Fruit fly (Drosophila melanogaster) whole organism, embryonic: Measurements from ENCODE around the gene Cul6.

Source experiments
- ATbp ChIP-seq: fragments of 200-800 bp; sonication (Bioruptor generic); optimal IDR thresholded peaks from 2 replicates; lab custom pipeline; 2017; ENCODE audit warnings: missing biosample characterization, mild to moderate bottlenecking, missing genetic modification characterization, missing genetic modification reagents
- Ada2b ChIP-seq: fragments of 200-800 bp; sonication (Bioruptor generic); IDR thresholded peaks from 2 replicates; pipeline ENCODE4 v1.3.6; 2022; ENCODE audit warnings: missing biosample characterization, missing genetic modification characterization
- Antp ChIP-seq: fragments of 200-800 bp; sonication (Bioruptor generic); optimal IDR thresholded peaks from 3 replicates; lab custom pipeline; 2016; ENCODE audit warnings: missing biosample characterization, missing genetic modification characterization
- CG10209 ChIP-seq: fragments of 200-800 bp; sonication (Bioruptor generic); optimal IDR thresholded peaks from 3 replicates; lab custom pipeline; 2017; ENCODE audit warnings: missing biosample characterization, mild to moderate bottlenecking, missing genetic modification characterization, missing genetic modification reagents
- CG1024 ChIP-seq: fragments of 200-800 bp; sonication (Bioruptor generic); IDR thresholded peaks from 2 replicates; pipeline ENCODE4 v1.3.6; 2022; ENCODE audit warnings: missing biosample characterization, missing genetic modification characterization
- CG10267 ChIP-seq: fragments of 200-800 bp; sonication (Bioruptor generic); optimal IDR thresholded peaks from 2 replicates; lab custom pipeline; 2018; ENCODE audit warnings: missing biosample characterization, mild to moderate bottlenecking, missing genetic modification characterization, moderate library complexity
- CG10321 ChIP-seq: fragments of 200-800 bp; sonication (Bioruptor generic); IDR thresholded peaks from 2 replicates; pipeline ENCODE4 v1.3.6; 2022; ENCODE audit warnings: missing biosample characterization, missing genetic modification characterization
- CG11695 ChIP-seq: fragments of 200-800 bp; sonication (Bioruptor generic); IDR thresholded peaks from 3 replicates; pipeline ENCODE4 v1.3.6; 2022; ENCODE audit warnings: missing biosample characterization, missing genetic modification characterization
- CG1233 ChIP-seq: fragments of 200-800 bp; sonication (Bioruptor generic); optimal IDR thresholded peaks from 4 replicates; lab custom pipeline; 2018; ENCODE audit warnings: missing biosample characterization, mild to moderate bottlenecking, missing genetic modification characterization
- CG12659 ChIP-seq: fragments of 200-800 bp; sonication (Bioruptor generic); optimal IDR thresholded peaks from 3 replicates; lab custom pipeline; 2017; ENCODE audit warnings: mild to moderate bottlenecking, missing biosample characterization, missing genetic modification reagents, missing genetic modification characterization
- CG17802 ChIP-seq: fragments of 200-800 bp; sonication (Bioruptor generic); optimal IDR thresholded peaks from 2 replicates; lab custom pipeline; 2018; ENCODE audit warnings: missing biosample characterization, mild to moderate bottlenecking, missing genetic modification characterization, moderate library complexity
- CG18262 ChIP-seq: fragments of 200-800 bp; optimal IDR thresholded peaks from 3 replicates; lab custom pipeline; 2019; ENCODE audit warnings: missing biosample characterization, mild to moderate bottlenecking, missing genetic modification characterization, moderate library complexity
- CG1832 ChIP-seq: fragments of 200-800 bp; sonication (Bioruptor generic); optimal IDR thresholded peaks from 2 replicates; lab custom pipeline; 2017; ENCODE audit warnings: missing biosample characterization, mild to moderate bottlenecking, missing genetic modification characterization, inconsistent platforms
- CG18764 ChIP-seq: fragments of 200-800 bp; sonication (Bioruptor generic); optimal IDR thresholded peaks from 3 replicates; lab custom pipeline; 2016; ENCODE audit warnings: missing biosample characterization, missing genetic modification characterization
- CG2889 ChIP-seq: fragments of 200-800 bp; sonication (Bioruptor generic); IDR thresholded peaks from 3 replicates; pipeline ENCODE4 v1.3.6; 2022; ENCODE audit warnings: missing biosample characterization, missing genetic modification characterization
- CG31388 ChIP-seq: fragments of 200-800 bp; sonication (Bioruptor generic); optimal IDR thresholded peaks from 2 replicates; lab custom pipeline; 2016; ENCODE audit warnings: missing biosample characterization, missing genetic modification characterization
- CG31441 ChIP-seq: fragments of 200-800 bp; sonication (Bioruptor generic); IDR thresholded peaks from 2 replicates; pipeline ENCODE4 v1.3.6; 2022; ENCODE audit warnings: missing biosample characterization, missing genetic modification characterization
- CG6854 ChIP-seq: fragments of 200-800 bp; sonication (Bioruptor generic); optimal IDR thresholded peaks from 3 replicates; lab custom pipeline; 2017; ENCODE audit warnings: missing biosample characterization, mild to moderate bottlenecking, missing genetic modification characterization
- CG7271 ChIP-seq: fragments of 200-800 bp; sonication (Bioruptor generic); optimal IDR thresholded peaks from 2 replicates; lab custom pipeline; 2018; ENCODE audit warnings: missing biosample characterization, mild to moderate bottlenecking, missing genetic modification characterization, moderate library complexity
- CG7963 ChIP-seq: fragments of 200-800 bp; sonication (Bioruptor generic); IDR thresholded peaks from 3 replicates; pipeline ENCODE4 v1.3.6; 2022; ENCODE audit warnings: missing biosample characterization, missing genetic modification characterization; ENCODE audit not compliant: partially characterized antibody
- CG7987 ChIP-seq: fragments of 200-800 bp; sonication (Bioruptor generic); optimal IDR thresholded peaks from 2 replicates; lab custom pipeline; 2018; ENCODE audit warnings: missing biosample characterization, mild to moderate bottlenecking, missing genetic modification characterization, moderate library complexity
- CG9797 ChIP-seq: fragments of 200-800 bp; sonication (Bioruptor generic); optimal IDR thresholded peaks from 3 replicates; lab custom pipeline; 2018; ENCODE audit warnings: missing biosample characterization, mild to moderate bottlenecking, missing genetic modification characterization
- Camta ChIP-seq: fragments of 200-800 bp; sonication (Bioruptor generic); optimal IDR thresholded peaks from 2 replicates; lab custom pipeline; 2016; ENCODE audit warnings: missing biosample characterization, missing genetic modification characterization
- Dll ChIP-seq: fragments of 200-800 bp; sonication (Bioruptor generic); IDR thresholded peaks from 4 replicates; pipeline ENCODE4 v1.3.6; 2022; ENCODE audit warnings: missing biosample characterization, missing genetic modification characterization; ENCODE audit not compliant: partially characterized antibody
- Fer3 ChIP-seq: fragments of 200-800 bp; sonication (Bioruptor generic); optimal IDR thresholded peaks from 2 replicates; lab custom pipeline; 2018; ENCODE audit warnings: missing biosample characterization, mild to moderate bottlenecking, missing genetic modification characterization, moderate library complexity
- Lhr ChIP-seq: fragments of 200-800 bp; sonication (Bioruptor generic); optimal IDR thresholded peaks from 3 replicates; lab custom pipeline; 2017; ENCODE audit warnings: mild to moderate bottlenecking, missing biosample characterization, missing genetic modification reagents, missing genetic modification characterization
- Myb ChIP-seq: fragments of 200-800 bp; sonication (Bioruptor generic); optimal IDR thresholded peaks from 2 replicates; lab custom pipeline; 2016; ENCODE audit warnings: missing biosample characterization, missing genetic modification characterization
- NC2α ChIP-seq: fragments of 200-800 bp; sonication (Bioruptor generic); optimal IDR thresholded peaks from 2 replicates; lab custom pipeline; 2016; ENCODE audit warnings: missing biosample characterization, missing genetic modification characterization
- Oaz ChIP-seq: fragments of 200-800 bp; sonication (Bioruptor generic); IDR thresholded peaks from 2 replicates; pipeline ENCODE4 v1.3.6; 2022; ENCODE audit warnings: missing biosample characterization, missing genetic modification characterization
- Ravus ChIP-seq: fragments of 200-800 bp; sonication (Bioruptor generic); IDR thresholded peaks from 2 replicates; pipeline ENCODE4 v1.3.6; 2022; ENCODE audit warnings: missing biosample characterization, missing genetic modification characterization
- YL-1 ChIP-seq: fragments of 200-800 bp; sonication (Bioruptor generic); optimal IDR thresholded peaks from 3 replicates; lab custom pipeline; 2017; ENCODE audit warnings: missing biosample characterization, mild to moderate bottlenecking, missing genetic modification characterization
- abd-A ChIP-seq: fragments of 200-800 bp; sonication (Bioruptor generic); optimal IDR thresholded peaks from 3 replicates; lab custom pipeline; 2019; ENCODE audit warnings: missing biosample characterization, mild to moderate bottlenecking, missing genetic modification characterization, moderate library complexity
- ac ChIP-seq: fragments of 200-800 bp; sonication (Bioruptor generic); optimal IDR thresholded peaks from 3 replicates; lab custom pipeline; 2017; ENCODE audit warnings: missing biosample characterization, mild to moderate bottlenecking, missing genetic modification characterization
- az2 ChIP-seq: fragments of 200-800 bp; sonication (Bioruptor generic); optimal IDR thresholded peaks from 3 replicates; lab custom pipeline; 2016; ENCODE audit warnings: missing biosample characterization, missing genetic modification characterization
- bbx ChIP-seq: fragments of 200-800 bp; sonication (Bioruptor generic); IDR thresholded peaks from 2 replicates; pipeline ENCODE4 v1.3.6; 2022; ENCODE audit warnings: missing biosample characterization, missing genetic modification characterization; ENCODE audit not compliant: partially characterized antibody
- bowl ChIP-seq: fragments of 200-800 bp; sonication (Bioruptor generic); IDR thresholded peaks from 2 replicates; pipeline ENCODE4 v1.3.6; 2022; ENCODE audit warnings: missing biosample characterization, missing genetic modification characterization
- chif ChIP-seq, 2 experiments: fragments of 200-800 bp; sonication (Bioruptor generic); optimal IDR thresholded peaks; 3 replicates each; lab custom pipeline; 2016; ENCODE audit warnings: missing biosample characterization in 2 of 2, missing genetic modification characterization in 2 of 2
- cwo ChIP-seq: fragments of 200-800 bp; sonication (Bioruptor generic); optimal IDR thresholded peaks from 3 replicates; lab custom pipeline; 2017; ENCODE audit warnings: missing biosample characterization, missing genetic modification characterization, mild to moderate bottlenecking, moderate library complexity, missing genetic modification reagents
- dm ChIP-seq: fragments of 200-800 bp; sonication (Bioruptor generic); optimal IDR thresholded peaks from 3 replicates; lab custom pipeline; 2016; ENCODE audit warnings: missing biosample characterization, missing genetic modification characterization
- eyg ChIP-seq: fragments of 200-800 bp; sonication (Bioruptor generic); optimal IDR thresholded peaks from 3 replicates; lab custom pipeline; 2016; ENCODE audit warnings: missing biosample characterization, missing genetic modification characterization
- gfzf ChIP-seq: fragments of 200-800 bp; sonication (Bioruptor generic); optimal IDR thresholded peaks from 2 replicates; lab custom pipeline; 2016; ENCODE audit warnings: missing biosample characterization, mild to moderate bottlenecking, missing genetic modification characterization, moderate library complexity
- hbn ChIP-seq: fragments of 200-800 bp; sonication (Bioruptor generic); IDR thresholded peaks from 2 replicates; pipeline ENCODE4 v1.3.6; 2022; ENCODE audit warnings: missing biosample characterization, missing genetic modification characterization; ENCODE audit not compliant: partially characterized antibody
- ind ChIP-seq: fragments of 200-800 bp; sonication (Bioruptor generic); optimal IDR thresholded peaks from 3 replicates; lab custom pipeline; 2016; ENCODE audit warnings: missing biosample characterization, missing genetic modification characterization
- kay ChIP-seq: fragments of 200-800 bp; sonication (Bioruptor generic); optimal IDR thresholded peaks from 2 replicates; lab custom pipeline; 2016; ENCODE audit warnings: missing biosample characterization, missing genetic modification characterization
- ken ChIP-seq: fragments of 200-800 bp; sonication (Bioruptor generic); IDR thresholded peaks from 3 replicates; pipeline ENCODE4 v1.3.6; 2022; ENCODE audit warnings: missing biosample characterization, missing genetic modification characterization
- nerfin-2 ChIP-seq: fragments of 200-800 bp; sonication (Bioruptor generic); IDR thresholded peaks from 2 replicates; pipeline ENCODE4 v1.3.6; 2022; ENCODE audit warnings: missing biosample characterization, missing genetic modification characterization; ENCODE audit not compliant: partially characterized antibody
- pb ChIP-seq: fragments of 200-800 bp; sonication (Bioruptor generic); optimal IDR thresholded peaks from 3 replicates; lab custom pipeline; 2016; ENCODE audit warnings: missing biosample characterization, missing genetic modification characterization
- pum ChIP-seq: fragments of 200-800 bp; sonication (Bioruptor generic); optimal IDR thresholded peaks from 2 replicates; lab custom pipeline; 2016; ENCODE audit warnings: missing biosample characterization, missing genetic modification characterization
- toy ChIP-seq: fragments of 200-800 bp; sonication (Bioruptor generic); IDR thresholded peaks from 2 replicates; pipeline ENCODE4 v1.3.6; 2022; ENCODE audit warnings: missing biosample characterization, missing genetic modification characterization
- trem ChIP-seq: fragments of 200-800 bp; optimal IDR thresholded peaks from 3 replicates; lab custom pipeline; 2019; ENCODE audit warnings: missing biosample characterization, mild to moderate bottlenecking, missing genetic modification characterization, moderate library complexity
- vfl ChIP-seq: fragments of 200-800 bp; sonication (Bioruptor generic); optimal IDR thresholded peaks from 2 replicates; lab custom pipeline; 2016; ENCODE audit warnings: missing biosample characterization, missing genetic modification characterization

Gene Cul6

dm6 chr3L:13040849-13041248 lies 29.4 kb upstream of the Cul6 start:
- TF ChIP-seq CG1832 (GFP tag; lab: Kevin White, UChicago) (no peak), CG17802 (tag; lab: Kevin White, UChicago) (peak; percentile 36), CG18262 (tag; lab: Kevin White, UChicago) (no peak), YL-1 (GFP tag; lab: Kevin White, UChicago) (no peak), CG31388 (no peak), vfl (GFP tag; lab: Kevin White, UChicago) (no peak), bbx (GFP tag; lab: Robert Waterston, UW) (peak; percentile 18; the same call in 1 of the 2 replicates), Camta (GFP tag; lab: Kevin White, UChicago) (no peak), kay (no peak), CG7987 (GFP tag; lab: Kevin White, UChicago) (no peak), toy (GFP tag; lab: Robert Waterston, UW) (no peak), dm (GFP tag; lab: Kevin White, UChicago) (no peak), CG18764 (GFP tag; lab: Kevin White, UChicago) (no peak), CG7271 (no peak), Myb (GFP tag; lab: Kevin White, UChicago) (peak; percentile 84), Antp (GFP tag; lab: Kevin White, UChicago) (no peak), CG10267 (tag; lab: Kevin White, UChicago) (no peak), CG10321 (GFP tag; lab: Robert Waterston, UW) (no peak), Fer3 (no peak), ind (GFP tag; lab: Kevin White, UChicago) (no peak), eyg (no peak), CG1024 (GFP tag; lab: Robert Waterston, UW) (no peak), CG1233 (GFP tag; lab: Kevin White, UChicago) (no peak), CG2889 (GFP tag; lab: Robert Waterston, UW) (no peak), ken (GFP tag; lab: Robert Waterston, UW) (no peak), CG12659 (GFP tag; lab: Kevin White, UChicago) (no peak), ac (no peak), abd-A (peak; percentile 47), Oaz (GFP tag; lab: Robert Waterston, UW) (no peak), Dll (GFP tag; lab: Robert Waterston, UW) (0 out of 4 replicates have a peak, but pooled peaks have one; percentile 11), CG9797 (no peak), pum (GFP tag; lab: Kevin White, UChicago) (no peak), CG10209 (no peak), Ada2b (no peak), Ravus (GFP tag; lab: Robert Waterston, UW) (no peak), CG11695 (no peak), CG6854 (GFP tag; lab: Kevin White, UChicago) (no peak), CG31441 (GFP tag; lab: Robert Waterston, UW) (no peak), bowl (GFP tag; lab: Robert Waterston, UW) (no peak), hbn (no peak), Lhr (GFP tag; lab: Kevin White, UChicago) (no peak), ATbp (GFP tag; lab: Kevin White, UChicago) (no peak), az2 (GFP tag; lab: Kevin White, UChicago) (no peak), trem (tag; lab: Kevin White, UChicago) (peak; percentile 25), gfzf (GFP tag; lab: Kevin White, UChicago) (peak; percentile 30), NC2α (GFP tag; lab: Kevin White, UChicago) (no peak), chif (GFP tag; optimal IDR thresholded peaks at IDR 0.05; lab: Kevin White, UChicago) (no peak), cwo (GFP tag; lab: Kevin White, UChicago) (no peak), pb (no peak), CG7963 (GFP tag; lab: Robert Waterston, UW) (no peak), nerfin-2 (no peak)
